Worm (Caenorhabditis elegans) whole organism, L4/young adult: ENCODE data around the gene R12B2.7.

Experiments used
- dao-5 ChIP-seq: sonication (generic microtip); optimal IDR thresholded peaks from 2 replicates; lab custom pipeline; 2016; ENCODE audit warnings: missing genotype, missing genetic modification characterization, moderate library complexity, missing compliant biosample characterization
- him-1 ChIP-seq: sonication (generic microtip); optimal IDR thresholded peaks from 2 replicates; lab custom pipeline; 2016; ENCODE audit warnings: missing genotype, missing genetic modification reagents, missing genetic modification characterization, missing compliant biosample characterization

DNA sequence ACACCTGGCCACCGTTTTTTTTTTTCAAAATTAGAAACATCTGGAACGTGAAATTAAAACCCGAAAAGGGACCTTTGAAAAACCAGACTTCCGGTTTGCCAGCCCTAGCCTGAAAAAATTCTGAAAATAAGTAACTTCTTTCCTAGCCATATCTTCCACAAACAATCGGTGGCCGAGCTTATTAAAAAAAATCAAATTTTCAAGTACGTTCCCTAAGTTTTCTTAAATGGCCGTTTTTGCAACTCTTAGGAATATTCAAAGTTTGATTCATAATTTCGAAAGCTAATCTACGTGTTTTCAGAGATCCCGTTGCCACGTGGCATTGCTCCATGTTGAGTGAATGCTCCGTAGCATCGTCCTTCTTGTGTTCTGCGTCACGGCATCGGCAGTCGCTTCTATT lies 8.8 kb downstream of the R12B2.7 start, which contains the start of gene R12B2.8:
- TF ChIP-seq dao-5 (tag; lab: Kevin White, UChicago) (no peak), him-1 (tag; lab: Kevin White, UChicago) (no peak)
